Fruit fly (Drosophila melanogaster): ENCODE results near the gene drn.

- no peak for TF ChIP-seq ttk (optimal IDR thresholded peaks at IDR 0.05)
- TF ChIP-seq insv (optimal IDR thresholded peaks at IDR 0.05), result no peak
- no peak for TF ChIP-seq psq (optimal IDR thresholded peaks at IDR 0.05)
- TF ChIP-seq h (optimal IDR thresholded peaks at IDR 0.05), result no peak
- TF ChIP-seq Sin3A (optimal IDR thresholded peaks at IDR 0.05), result no peak
- no peak for TF ChIP-seq Myc (optimal IDR thresholded peaks at IDR 0.05)
Measured at dm6 chr3R:9338771-9339170, 1.2 kb upstream of the drn start.
